Worm (Caenorhabditis elegans): Measurements from ENCODE around the gene F47G9.6.

- no peak for TF ChIP-seq eyg-1 (tag; optimal IDR thresholded peaks at IDR 0.05)
- TF ChIP-seq fkh-10 (GFP tag; optimal IDR thresholded peaks at IDR 0.05) = no peak
- no peak for TF ChIP-seq che-1 (tag; optimal IDR thresholded peaks at IDR 0.05)
- TF ChIP-seq sdc-2 (tag; optimal IDR thresholded peaks at IDR 0.05) = no peak
- no peak for TF ChIP-seq pqm-1 (tag; optimal IDR thresholded peaks at IDR 0.05)
- TF ChIP-seq dmd-4 (tag; optimal IDR thresholded peaks at IDR 0.05; ENCODE audit: borderline replicate concordance) = no peak
- no peak for TF ChIP-seq lin-11 (tag; optimal IDR thresholded peaks at IDR 0.05)
Measured at ce11 chrV:11346912-11347311, 17.7 kb downstream of the F47G9.6 start, which contains the start of gene grl-7.

All from whole organism, late embryonic.